Worm (Caenorhabditis elegans) whole organism, L1 larva: ENCODE data around the gene apl-1.
A peak's percentile ranks its signal among the peaks of the same experiment; 100 is the strongest.

Source experiments
- C16A3.4 ChIP-seq: fragments of 150-350 bp; optimal IDR thresholded peaks from 2 replicates; lab custom pipeline; 2014; ENCODE audit warnings: missing biosample characterization, missing genetic modification characterization
- C34B4.2 ChIP-seq: sonication (generic microtip); optimal IDR thresholded peaks from 2 replicates; lab custom pipeline; 2017; ENCODE audit warnings: mild to moderate bottlenecking, missing genetic modification characterization, missing compliant biosample characterization
- Y116A8C.19 ChIP-seq: sonication (generic microtip); optimal IDR thresholded peaks from 2 replicates; lab custom pipeline; 2016; ENCODE audit warnings: missing compliant biosample characterization, missing genetic modification characterization, borderline replicate concordance
- aha-1 ChIP-seq: fragments of 150-350 bp; optimal IDR thresholded peaks from 2 replicates; lab custom pipeline; 2014; ENCODE audit warnings: missing biosample characterization, missing genetic modification characterization
- alr-1 ChIP-seq: fragments of 200-800 bp; sonication (Bioruptor generic); optimal IDR thresholded peaks from 2 replicates; lab custom pipeline; 2018; ENCODE audit warnings: borderline replicate concordance, mild to moderate bottlenecking, missing genetic modification characterization, missing compliant biosample characterization
- ceh-88 ChIP-seq: fragments of 200-800 bp; sonication (Bioruptor generic); IDR thresholded peaks from 2 replicates; pipeline ENCODE4 v1.3.6; 2022; ENCODE audit warnings: missing genetic modification characterization, missing compliant biosample characterization
- ceh-90 ChIP-seq: sonication (generic microtip); optimal IDR thresholded peaks from 2 replicates; lab custom pipeline; 2016; ENCODE audit warnings: missing genetic modification characterization, missing compliant biosample characterization
- ces-1 ChIP-seq: fragments of 150-350 bp; optimal IDR thresholded peaks from 2 replicates; lab custom pipeline; 2014; ENCODE audit warnings: missing biosample characterization, missing genetic modification reagents, missing genetic modification characterization
- dsc-1 ChIP-seq: sonication (generic microtip); optimal IDR thresholded peaks from 2 replicates; lab custom pipeline; 2016; ENCODE audit warnings: mild to moderate bottlenecking, missing genetic modification characterization, missing compliant biosample characterization
- efl-1 ChIP-seq, 4 experiments: fragments of 150-350 bp; optimal IDR thresholded peaks in 3 of 4; peaks in 1 of 4; 1 replicate in 1 of 4; 2 replicates in 3 of 4; lab custom pipeline; 2014; ENCODE audit warnings: missing biosample characterization in 2 of 4, missing genetic modification characterization in 2 of 4, missing genetic modification reagents in 2 of 4
- egl-13 ChIP-seq: sonication (generic microtip); optimal IDR thresholded peaks from 2 replicates; lab custom pipeline; 2016; ENCODE audit warnings: missing genotype, missing genetic modification reagents, missing genetic modification characterization, missing compliant biosample characterization
- egl-27 ChIP-seq, 2 experiments: fragments of 150-350 bp in 1 of 2; sonication (generic microtip); optimal IDR thresholded peaks; 3 replicates each; lab custom pipeline; 2017 to 2018; ENCODE audit warnings: missing biosample characterization in 2 of 2, missing genetic modification characterization in 2 of 2, missing genetic modification reagents in 2 of 2
- elt-3 ChIP-seq, 6 experiments: fragments of 150-350 bp in 1 of 6; sonication (generic microtip); optimal IDR thresholded peaks; 2 replicates each; lab custom pipeline; 2017 to 2018; ENCODE audit warnings: missing biosample characterization in 6 of 6, missing genetic modification characterization in 6 of 6, inconsistent platforms in 1 of 6
- ets-5 ChIP-seq: fragments of 200-800 bp; sonication (Bioruptor generic); IDR thresholded peaks from 2 replicates; pipeline ENCODE4 v1.3.6; 2022; ENCODE audit warnings: missing genetic modification characterization, missing compliant biosample characterization
- fkh-4 ChIP-seq: sonication (generic microtip); optimal IDR thresholded peaks from 2 replicates; lab custom pipeline; 2016; ENCODE audit warnings: missing compliant biosample characterization, missing genetic modification characterization, borderline replicate concordance
- fkh-8 ChIP-seq: sonication (generic microtip); optimal IDR thresholded peaks from 2 replicates; lab custom pipeline; 2016; ENCODE audit warnings: mild to moderate bottlenecking, missing genetic modification characterization, missing compliant biosample characterization
- fos-1 ChIP-seq: fragments of 150-350 bp; optimal IDR thresholded peaks from 2 replicates; lab custom pipeline; 2014; ENCODE audit warnings: missing biosample characterization, missing genetic modification characterization
- grh-1 ChIP-seq: fragments of 200-800 bp; sonication (Bioruptor generic); IDR thresholded peaks from 2 replicates; pipeline ENCODE4 v1.3.6; 2022; ENCODE audit warnings: missing genetic modification reagents, missing genetic modification characterization, missing compliant biosample characterization
- hlh-17 ChIP-seq: fragments of 200-800 bp; sonication (Bioruptor generic); optimal IDR thresholded peaks from 2 replicates; lab custom pipeline; 2018; ENCODE audit warnings: missing genetic modification characterization, mild to moderate bottlenecking, missing compliant biosample characterization, moderate library complexity, borderline replicate concordance
- jun-1 ChIP-seq: fragments of 150-350 bp; optimal IDR thresholded peaks from 2 replicates; lab custom pipeline; 2014; ENCODE audit warnings: missing biosample characterization, missing genetic modification reagents, missing genetic modification characterization
- lin-15B ChIP-seq: fragments of 150-350 bp; sonication (generic microtip); optimal IDR thresholded peaks from 3 replicates; lab custom pipeline; 2014; ENCODE audit warnings: missing biosample characterization, missing genetic modification characterization
- lin-35 ChIP-seq, 2 experiments: fragments of 150-350 bp; optimal IDR thresholded peaks; 2 replicates each; lab custom pipeline; 2014; ENCODE audit warnings: missing biosample characterization in 2 of 2, missing genetic modification characterization in 2 of 2, missing genetic modification reagents in 2 of 2
- lsy-2 ChIP-seq, 2 experiments: fragments of 150-350 bp; optimal IDR thresholded peaks; 2 replicates each; lab custom pipeline; 2014; ENCODE audit warnings: missing biosample characterization in 2 of 2, missing genetic modification characterization in 2 of 2
- mab-9 ChIP-seq: fragments of 200-800 bp; sonication (Bioruptor generic); IDR thresholded peaks from 2 replicates; pipeline ENCODE4 v1.3.6; 2022; ENCODE audit warnings: missing genetic modification reagents, missing genetic modification characterization, missing compliant biosample characterization
- mdl-1 ChIP-seq, 2 experiments: fragments of 150-350 bp; optimal IDR thresholded peaks; 2 replicates each; lab custom pipeline; 2014 to 2017; ENCODE audit warnings: missing biosample characterization in 2 of 2, missing genetic modification characterization in 2 of 2, inconsistent platforms in 1 of 2
- mef-2 ChIP-seq: fragments of 150-350 bp; optimal IDR thresholded peaks from 2 replicates; lab custom pipeline; 2014; ENCODE audit warnings: missing biosample characterization, missing genetic modification characterization
- mep-1 ChIP-seq: fragments of 150-350 bp; optimal IDR thresholded peaks from 2 replicates; lab custom pipeline; 2014; ENCODE audit warnings: missing biosample characterization, missing genetic modification characterization
- nhr-11 ChIP-seq: fragments of 150-350 bp; optimal IDR thresholded peaks from 2 replicates; lab custom pipeline; 2014; ENCODE audit warnings: missing biosample characterization, missing genetic modification characterization
- nhr-12 ChIP-seq: sonication (generic microtip); optimal IDR thresholded peaks from 2 replicates; lab custom pipeline; 2017; ENCODE audit warnings: missing biosample characterization, missing genetic modification characterization
- nhr-20 ChIP-seq: sonication (generic microtip); optimal IDR thresholded peaks from 2 replicates; lab custom pipeline; 2016; ENCODE audit warnings: mild to moderate bottlenecking, missing genetic modification characterization, missing compliant biosample characterization
- nhr-28 ChIP-seq: fragments of 150-350 bp; optimal IDR thresholded peaks from 2 replicates; lab custom pipeline; 2014; ENCODE audit warnings: missing biosample characterization, missing genetic modification characterization
- nhr-47 ChIP-seq: sonication (generic microtip); optimal IDR thresholded peaks from 2 replicates; lab custom pipeline; 2016; ENCODE audit warnings: mild to moderate bottlenecking, missing genetic modification characterization, moderate library complexity, missing compliant biosample characterization
- nhr-76 ChIP-seq: sonication (generic microtip); optimal IDR thresholded peaks from 2 replicates; lab custom pipeline; 2017; ENCODE audit warnings: missing biosample characterization, missing genetic modification characterization
- nhr-77 ChIP-seq: fragments of 150-350 bp; optimal IDR thresholded peaks from 2 replicates; lab custom pipeline; 2014; ENCODE audit warnings: missing biosample characterization, missing genetic modification characterization
- nhr-85 ChIP-seq: sonication (generic microtip); peaks from one replicate; lab custom pipeline; 2016; ENCODE audit warnings: missing genetic modification characterization, inconsistent platforms, missing compliant biosample characterization
- nhr-90 ChIP-seq: sonication (generic microtip); optimal IDR thresholded peaks from 2 replicates; lab custom pipeline; 2016; ENCODE audit warnings: mild to moderate bottlenecking, missing genetic modification characterization, missing compliant biosample characterization; ENCODE audit not compliant: poor library complexity
- pax-3 ChIP-seq: fragments of 200-800 bp; sonication (Bioruptor generic); optimal IDR thresholded peaks from 2 replicates; lab custom pipeline; 2018; ENCODE audit warnings: mild to moderate bottlenecking, missing genetic modification characterization, moderate library complexity, missing compliant biosample characterization
- rnt-1 ChIP-seq: sonication (generic microtip); optimal IDR thresholded peaks from 2 replicates; lab custom pipeline; 2016; ENCODE audit warnings: mild to moderate bottlenecking, missing genetic modification characterization, moderate library complexity, missing compliant biosample characterization
- snu-23 ChIP-seq: sonication (generic microtip); optimal IDR thresholded peaks from 2 replicates; lab custom pipeline; 2016; ENCODE audit warnings: missing genetic modification characterization, missing compliant biosample characterization
- sox-4 ChIP-seq: sonication (generic microtip); optimal IDR thresholded peaks from 2 replicates; lab custom pipeline; 2016; ENCODE audit warnings: missing genetic modification characterization, missing compliant biosample characterization
- sptf-1 ChIP-seq: fragments of 150-350 bp; optimal IDR thresholded peaks from 2 replicates; lab custom pipeline; 2014; ENCODE audit warnings: missing biosample characterization, missing genetic modification characterization
- tbx-2 ChIP-seq: sonication (generic microtip); optimal IDR thresholded peaks from 2 replicates; lab custom pipeline; 2016; ENCODE audit warnings: missing genetic modification characterization, missing compliant biosample characterization
- unc-130 ChIP-seq: fragments of 150-350 bp; optimal IDR thresholded peaks from 2 replicates; lab custom pipeline; 2017; ENCODE audit warnings: missing biosample characterization, missing genetic modification characterization, inconsistent platforms
- unc-86 ChIP-seq: sonication (generic microtip); optimal IDR thresholded peaks from 2 replicates; lab custom pipeline; 2016; ENCODE audit warnings: missing genetic modification characterization, missing compliant biosample characterization
- vab-15 ChIP-seq: sonication (generic microtip); optimal IDR thresholded peaks from 2 replicates; lab custom pipeline; 2017; ENCODE audit warnings: missing genotype, mild to moderate bottlenecking, missing genetic modification characterization, missing compliant biosample characterization
- zag-1 ChIP-seq: fragments of 150-350 bp; optimal IDR thresholded peaks from 2 replicates; lab custom pipeline; 2014; ENCODE audit warnings: missing biosample characterization, missing genetic modification characterization
- ztf-4 ChIP-seq: fragments of 150-350 bp; optimal IDR thresholded peaks from 2 replicates; lab custom pipeline; 2014; ENCODE audit warnings: missing biosample characterization, missing genetic modification characterization

The apl-1 gene

ce11 chrX:5084495-5084894 is 32.2 kb downstream of the apl-1 start, which contains the start of gene ets-5:
ets-5 (minus strand) TSS chrX:5084526.
- TF ChIP-seq jun-1 (tag; lab: Kevin White, UChicago) (no peak), nhr-76 (tag; lab: Kevin White, UChicago) (no peak), egl-13 (tag; lab: Kevin White, UChicago) (peak; percentile 22), C34B4.2 (tag; lab: Kevin White, UChicago) (no peak), C16A3.4 (tag; lab: Kevin White, UChicago) (no peak), fkh-8 (peak; percentile 17), ceh-90 (tag; lab: Kevin White, UChicago) (no peak), unc-86 (tag; lab: Kevin White, UChicago) (no peak), ets-5 (GFP tag; lab: Robert Waterston, UW) (peak; percentile 73; the same call in 1 of the 2 replicates)

DNA sequence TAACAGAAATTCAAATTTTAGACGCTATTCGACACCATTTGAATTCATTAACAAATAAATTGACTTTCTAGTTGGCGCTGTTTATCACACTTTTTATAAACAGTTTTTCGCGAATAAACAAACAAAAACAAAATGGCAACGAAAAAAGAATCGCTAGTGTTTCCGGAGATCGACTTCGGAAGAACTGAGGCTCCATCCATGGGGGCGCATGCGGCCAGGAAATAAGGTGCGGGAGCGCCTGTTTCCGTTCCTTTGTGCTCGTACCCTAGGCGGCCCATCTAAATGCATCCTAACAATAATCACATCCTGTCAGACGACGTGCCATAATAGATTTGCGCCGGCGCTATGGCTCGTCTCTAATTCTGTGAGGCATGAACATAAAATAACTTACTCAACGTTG is 32.6 kb downstream of the apl-1 start:
- TF ChIP-seq lin-35 (GFP tag; optimal IDR thresholded peaks at IDR 0.05; lab: Kevin White, UChicago): no peak
- peak; percentile 6 for TF ChIP-seq fkh-8
- TF ChIP-seq ets-5 (GFP tag; lab: Robert Waterston, UW): peak; percentile 93; the same call in 1 of the 2 replicates
- TF ChIP-seq efl-1 (optimal IDR thresholded peaks at IDR 0.05; lab: Kevin White, UChicago): no peak
- TF ChIP-seq efl-1 (GFP tag; optimal IDR thresholded peaks at IDR 0.05 in 1 of 2; lab: Kevin White, UChicago): peak in 1 of 2 experiments; percentile 37
- TF ChIP-seq vab-15 (tag; lab: Kevin White, UChicago): no peak
- no peak for TF ChIP-seq sptf-1 (tag; lab: Kevin White, UChicago)
- no peak for TF ChIP-seq mef-2 (tag; lab: Kevin White, UChicago)

DNA sequence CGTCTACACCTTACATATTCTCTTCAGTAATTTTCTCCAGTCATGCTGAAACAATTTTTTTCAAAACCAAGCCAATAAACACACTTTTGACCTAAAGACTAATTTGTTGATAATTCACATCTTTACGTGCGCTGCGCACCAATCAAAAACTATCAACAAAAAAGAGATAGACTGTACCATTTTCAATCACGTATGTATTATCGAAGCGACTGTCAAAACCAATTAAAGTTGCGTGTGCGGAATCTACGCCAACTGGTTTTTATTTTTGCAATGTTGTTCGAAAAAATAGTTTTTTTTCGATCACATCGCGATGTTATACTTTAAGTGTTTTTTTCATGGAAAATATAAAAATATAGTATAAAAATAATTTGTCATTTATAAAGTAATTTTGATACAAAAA is 37.4 kb downstream of the apl-1 start:
- TF ChIP-seq grh-1 (peak; percentile 82), sptf-1 (tag; lab: Kevin White, UChicago) (no peak), alr-1 (tag; lab: Kevin White, UChicago) (no peak), mep-1 (tag; lab: Kevin White, UChicago) (peak; percentile 3), pax-3 (no peak), fkh-4 (no peak), egl-27 (tag; optimal IDR thresholded peaks at IDR 0.05; lab: Kevin White, UChicago) (no peak), tbx-2 (tag; lab: Kevin White, UChicago) (peak; percentile 33), fos-1 (tag; lab: Kevin White, UChicago) (no peak), mab-9 (GFP tag; lab: Robert Waterston, UW) (no peak), dsc-1 (no peak), sox-4 (no peak), lin-35 (GFP tag; optimal IDR thresholded peaks at IDR 0.05; lab: Kevin White, UChicago) (peak in 1 of 2 experiments; percentile 12), fkh-8 (no peak), lsy-2 (tag; optimal IDR thresholded peaks at IDR 0.05; lab: Kevin White, UChicago) (peak in 1 of 2 experiments; percentile 51), nhr-85 (tag; lab: Kevin White, UChicago) (peak; percentile 95), nhr-90 (tag; lab: Kevin White, UChicago) (peak; percentile 22), Y116A8C.19 (tag; lab: Kevin White, UChicago) (no peak), nhr-20 (tag; lab: Kevin White, UChicago) (peak; percentile 62), hlh-17 (GFP tag; lab: Kevin White, UChicago) (no peak), zag-1 (no peak), nhr-28 (tag; lab: Kevin White, UChicago) (no peak), nhr-12 (no peak), ceh-88 (GFP tag; lab: Robert Waterston, UW) (no peak), snu-23 (GFP tag; lab: Kevin White, UChicago) (peak; percentile 42), efl-1 (optimal IDR thresholded peaks at IDR 0.05; lab: Kevin White, UChicago) (no peak), efl-1 (GFP tag; optimal IDR thresholded peaks at IDR 0.05 in 1 of 2; lab: Kevin White, UChicago) (no peak), nhr-77 (tag; lab: Kevin White, UChicago) (no peak), rnt-1 (tag; lab: Kevin White, UChicago) (no peak), unc-130 (peak; percentile 27), aha-1 (tag; lab: Kevin White, UChicago) (no peak), unc-86 (tag; lab: Kevin White, UChicago) (no peak), ztf-4 (no peak), ces-1 (GFP tag; lab: Kevin White, UChicago) (no peak), nhr-47 (no peak), vab-15 (tag; lab: Kevin White, UChicago) (peak; percentile 40), mdl-1 (tag; optimal IDR thresholded peaks at IDR 0.05; lab: Kevin White, UChicago) (peak in 1 of 2 experiments; percentile 24), elt-3 (tag; optimal IDR thresholded peaks at IDR 0.05; lab: Kevin White, UChicago) (peak in 5 of 6 experiments; percentile 44 to 90 (median 68)), nhr-11 (tag; lab: Kevin White, UChicago) (no peak), lin-15B (tag; lab: Kevin White, UChicago) (no peak)
